Fruit fly (Drosophila melanogaster): Measurements from ENCODE around the gene CG17221.

DNA sequence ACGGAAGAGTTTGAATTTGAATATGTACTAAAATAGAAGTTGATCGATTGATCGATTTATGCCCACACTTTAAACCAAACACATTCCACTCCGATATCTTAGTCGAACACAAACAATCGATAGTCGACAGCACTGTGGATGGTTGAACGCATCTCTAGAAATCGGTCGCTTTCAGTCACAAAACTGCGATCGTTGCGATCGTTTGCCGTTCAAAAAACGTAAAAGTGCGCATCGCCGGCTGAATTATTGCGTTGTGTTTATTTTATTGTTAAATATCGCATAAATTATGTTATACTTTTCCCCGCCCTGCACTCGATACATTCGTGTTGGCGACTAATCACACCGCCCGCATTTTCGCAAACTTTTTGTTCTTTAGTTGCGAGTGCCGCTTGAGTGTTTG lies 40.7 kb upstream of the CG17221 start, which contains the start of gene Ccdc85:
- TF ChIP-seq Hr96 (GFP tag; optimal IDR thresholded peaks at IDR 0.05) (no peak), Clk (GFP tag; optimal IDR thresholded peaks at IDR 0.05) (no peak), CG14711 (tag; optimal IDR thresholded peaks at IDR 0.05) (no peak), CG7045 (GFP tag; optimal IDR thresholded peaks at IDR 0.05) (no peak), CG11617 (GFP tag; optimal IDR thresholded peaks at IDR 0.05) (no peak), bab1 (GFP tag; optimal IDR thresholded peaks at IDR 0.05) (peak; percentile 19), CG12768 (GFP tag; optimal IDR thresholded peaks at IDR 0.05) (no peak), CG7101 (tag; optimal IDR thresholded peaks at IDR 0.05) (no peak), CG5204 (GFP tag; optimal IDR thresholded peaks at IDR 0.05) (no peak), CG1620 (GFP tag; optimal IDR thresholded peaks at IDR 0.05) (no peak), cic (GFP tag; optimal IDR thresholded peaks at IDR 0.05) (no peak)
